Worm (Caenorhabditis elegans) whole organism, L1 larva: ENCODE measurements around the gene K12H6.8.
A peak's percentile ranks its signal among the peaks of the same experiment; 100 is the strongest.

Source experiments
- elt-3 ChIP-seq, 6 experiments: fragments of 150-350 bp in 1 of 6; sonication (generic microtip); optimal IDR thresholded peaks; 2 replicates each; lab custom pipeline; 2017 to 2018; ENCODE audit warnings: missing biosample characterization in 6 of 6, missing genetic modification characterization in 6 of 6, inconsistent platforms in 1 of 6
- jun-1 ChIP-seq: fragments of 150-350 bp; optimal IDR thresholded peaks from 2 replicates; lab custom pipeline; 2014; ENCODE audit warnings: missing biosample characterization, missing genetic modification reagents, missing genetic modification characterization
- lin-15B ChIP-seq: fragments of 150-350 bp; sonication (generic microtip); optimal IDR thresholded peaks from 3 replicates; lab custom pipeline; 2014; ENCODE audit warnings: missing biosample characterization, missing genetic modification characterization
- lsy-2 ChIP-seq, 2 experiments: fragments of 150-350 bp; optimal IDR thresholded peaks; 2 replicates each; lab custom pipeline; 2014; ENCODE audit warnings: missing biosample characterization in 2 of 2, missing genetic modification characterization in 2 of 2
- skn-1 ChIP-seq: fragments of 150-350 bp; optimal IDR thresholded peaks from 2 replicates; lab custom pipeline; 2014; ENCODE audit warnings: missing biosample characterization, missing genetic modification characterization
- tbx-2 ChIP-seq: sonication (generic microtip); optimal IDR thresholded peaks from 2 replicates; lab custom pipeline; 2016; ENCODE audit warnings: missing genetic modification characterization, missing compliant biosample characterization

DNA sequence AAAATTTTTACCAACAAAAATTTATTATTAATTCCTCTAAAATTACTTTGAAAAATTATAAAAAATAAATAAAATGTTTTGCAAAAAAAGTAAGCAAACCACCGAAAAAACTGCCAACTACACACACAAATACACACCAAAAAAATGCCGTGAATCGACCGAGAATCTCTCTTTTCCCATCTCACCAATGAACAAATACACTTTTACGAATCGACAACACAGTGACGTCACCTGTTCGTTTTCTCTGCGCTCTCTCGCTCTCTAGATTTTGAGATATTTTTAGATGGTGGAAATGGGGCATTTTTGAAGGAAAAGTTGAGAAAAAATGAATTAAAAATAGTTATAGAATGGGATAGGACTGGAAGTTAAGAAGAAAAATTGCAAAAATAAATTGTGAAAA lies 4.4 kb downstream of the K12H6.8 start:
- no peak for TF ChIP-seq lin-15B
- no peak for TF ChIP-seq skn-1 (tag; lab: Kevin White, UChicago)
- TF ChIP-seq jun-1 (tag; lab: Kevin White, UChicago) = no peak
- TF ChIP-seq tbx-2 (tag; lab: Kevin White, UChicago) = peak; percentile 28
- TF ChIP-seq lsy-2 (tag; optimal IDR thresholded peaks at IDR 0.05; lab: Kevin White, UChicago) = peak; percentile 40 to 54
- peak in 1 of 6 experiments; percentile 38 for TF ChIP-seq elt-3 (tag; optimal IDR thresholded peaks at IDR 0.05; lab: Kevin White, UChicago)
